Worm (Caenorhabditis elegans) whole organism, late embryonic: ENCODE results near the gene F11A10.6.

Experiments used
- C38D4.7 ChIP-seq: fragments of 200-800 bp; sonication (Bioruptor generic); optimal IDR thresholded peaks from 2 replicates; lab custom pipeline; 2018; ENCODE audit warnings: mild to moderate bottlenecking, missing genetic modification characterization, moderate library complexity, missing compliant biosample characterization
- T23F11.4 ChIP-seq: fragments of 200-800 bp; sonication (Bioruptor generic); optimal IDR thresholded peaks from 2 replicates; lab custom pipeline; 2018; ENCODE audit warnings: mild to moderate bottlenecking, missing genetic modification characterization, missing compliant biosample characterization
- ahr-1 ChIP-seq: sonication (generic microtip); optimal IDR thresholded peaks from 2 replicates; lab custom pipeline; 2016; ENCODE audit warnings: missing genetic modification characterization, missing compliant biosample characterization
- ceh-18 ChIP-seq: sonication (generic microtip); optimal IDR thresholded peaks from 2 replicates; lab custom pipeline; 2016; ENCODE audit warnings: missing genetic modification characterization, missing compliant biosample characterization
- ceh-19 ChIP-seq: fragments of 200-800 bp; sonication (Bioruptor generic); optimal IDR thresholded peaks from 2 replicates; lab custom pipeline; 2018; ENCODE audit warnings: mild to moderate bottlenecking, missing genetic modification characterization, missing compliant biosample characterization
- ceh-2 ChIP-seq: sonication (generic microtip); optimal IDR thresholded peaks from 2 replicates; lab custom pipeline; 2016; ENCODE audit warnings: missing genotype, missing genetic modification characterization, missing compliant biosample characterization
- ceh-24 ChIP-seq: sonication (generic microtip); optimal IDR thresholded peaks from 2 replicates; lab custom pipeline; 2016; ENCODE audit warnings: mild to moderate bottlenecking, missing genetic modification characterization, missing compliant biosample characterization
- ceh-30 ChIP-seq: fragments of 150-350 bp; optimal IDR thresholded peaks from 2 replicates; lab custom pipeline; 2014; ENCODE audit warnings: missing biosample characterization, missing genetic modification characterization
- ceh-34 ChIP-seq: sonication (generic microtip); optimal IDR thresholded peaks from 2 replicates; lab custom pipeline; 2016; ENCODE audit warnings: mild to moderate bottlenecking, missing genetic modification characterization, missing compliant biosample characterization
- ceh-45 ChIP-seq: fragments of 200-800 bp; sonication (Bioruptor generic); IDR thresholded peaks from 2 replicates; pipeline ENCODE4 v1.3.6; 2022; ENCODE audit warnings: missing genetic modification reagents, missing genetic modification characterization, missing compliant biosample characterization
- ceh-48 ChIP-seq: sonication (generic microtip); optimal IDR thresholded peaks from 2 replicates; lab custom pipeline; 2016; ENCODE audit warnings: missing genetic modification characterization, inconsistent platforms, missing compliant biosample characterization
- dmd-4 ChIP-seq: sonication (generic microtip); optimal IDR thresholded peaks from 2 replicates; lab custom pipeline; 2016; ENCODE audit warnings: borderline replicate concordance, missing genetic modification characterization, missing compliant biosample characterization
- dve-1 ChIP-seq: sonication (generic microtip); optimal IDR thresholded peaks from 2 replicates; lab custom pipeline; 2017; ENCODE audit warnings: antibody characterized with exemption, mild to moderate bottlenecking, missing genetic modification characterization, missing compliant biosample characterization
- elt-2 ChIP-seq: sonication (generic microtip); optimal IDR thresholded peaks from 2 replicates; lab custom pipeline; 2016; ENCODE audit warnings: missing genetic modification reagents, missing genetic modification characterization, missing compliant biosample characterization
- ets-4 ChIP-seq: sonication (generic microtip); optimal IDR thresholded peaks from 2 replicates; lab custom pipeline; 2016; ENCODE audit warnings: missing genetic modification characterization, missing compliant biosample characterization
- fax-1 ChIP-seq: sonication (generic microtip); optimal IDR thresholded peaks from 2 replicates; lab custom pipeline; 2016; ENCODE audit warnings: missing genotype, missing genetic modification characterization, missing compliant biosample characterization
- fkh-10 ChIP-seq: fragments of 150-350 bp; optimal IDR thresholded peaks from 2 replicates; lab custom pipeline; 2014; ENCODE audit warnings: missing biosample characterization, missing genetic modification reagents, missing genetic modification characterization
- hlh-13 ChIP-seq: fragments of 200-800 bp; sonication (Bioruptor generic); optimal IDR thresholded peaks from 2 replicates; lab custom pipeline; 2018; ENCODE audit warnings: mild to moderate bottlenecking, missing genetic modification characterization, missing compliant biosample characterization
- hlh-15 ChIP-seq: sonication (generic microtip); optimal IDR thresholded peaks from 2 replicates; lab custom pipeline; 2016; ENCODE audit warnings: missing genetic modification characterization, missing compliant biosample characterization
- hlh-6 ChIP-seq: sonication (generic microtip); optimal IDR thresholded peaks from 2 replicates; lab custom pipeline; 2016; ENCODE audit warnings: missing genotype, missing genetic modification characterization, missing compliant biosample characterization
- lin-11 ChIP-seq: fragments of 200-800 bp; sonication (Bioruptor generic); optimal IDR thresholded peaks from 2 replicates; lab custom pipeline; 2018; ENCODE audit warnings: mild to moderate bottlenecking, missing genetic modification characterization, missing compliant biosample characterization
- nfya-1 ChIP-seq: sonication (generic microtip); optimal IDR thresholded peaks from 2 replicates; lab custom pipeline; 2017; ENCODE audit warnings: missing genetic modification characterization, mild to moderate bottlenecking, missing compliant biosample characterization, antibody characterized with exemption, moderate library complexity
- nhr-232 ChIP-seq: sonication (generic microtip); optimal IDR thresholded peaks from 2 replicates; lab custom pipeline; 2016; ENCODE audit warnings: missing genetic modification characterization, missing compliant biosample characterization
- odd-2 ChIP-seq: sonication (generic microtip); optimal IDR thresholded peaks from 2 replicates; lab custom pipeline; 2017; ENCODE audit warnings: antibody characterized with exemption, mild to moderate bottlenecking, missing genetic modification characterization, missing compliant biosample characterization
- pag-3 ChIP-seq: sonication (generic microtip); optimal IDR thresholded peaks from 2 replicates; lab custom pipeline; 2016; ENCODE audit warnings: missing compliant biosample characterization, missing genetic modification characterization, borderline replicate concordance
- pat-9 ChIP-seq: fragments of 200-800 bp; sonication (Bioruptor generic); optimal IDR thresholded peaks from 2 replicates; lab custom pipeline; 2018; ENCODE audit warnings: mild to moderate bottlenecking, missing genetic modification characterization, moderate library complexity, missing compliant biosample characterization
- pax-1 ChIP-seq: fragments of 150-350 bp; optimal IDR thresholded peaks from 2 replicates; lab custom pipeline; 2014; ENCODE audit warnings: missing biosample characterization, missing genetic modification characterization
- pha-2 ChIP-seq: sonication (generic microtip); optimal IDR thresholded peaks from 2 replicates; lab custom pipeline; 2017; ENCODE audit warnings: mild to moderate bottlenecking, missing genetic modification characterization, missing compliant biosample characterization
- pha-4 ChIP-seq: fragments of 150-350 bp; optimal IDR thresholded peaks from 2 replicates; lab custom pipeline; 2018; ENCODE audit warnings: missing biosample characterization, missing genetic modification reagents, missing genetic modification characterization
- rnt-1 ChIP-seq: sonication (generic microtip); optimal IDR thresholded peaks from 2 replicates; lab custom pipeline; 2016; ENCODE audit warnings: missing genetic modification characterization, missing compliant biosample characterization
- sdc-2 ChIP-seq: sonication (generic microtip); optimal IDR thresholded peaks from 2 replicates; lab custom pipeline; 2016; ENCODE audit warnings: missing genotype, missing genetic modification characterization, missing compliant biosample characterization
- syd-9 ChIP-seq: sonication (generic microtip); optimal IDR thresholded peaks from 2 replicates; lab custom pipeline; 2016; ENCODE audit warnings: mild to moderate bottlenecking, missing genetic modification characterization, moderate library complexity, missing compliant biosample characterization
- tbx-2 ChIP-seq: sonication (generic microtip); optimal IDR thresholded peaks from 2 replicates; lab custom pipeline; 2016; ENCODE audit warnings: missing genetic modification characterization, missing compliant biosample characterization
- unc-3 ChIP-seq, 2 experiments: fragments of 200-800 bp in 1 of 2; sonication (Bioruptor generic) in 1 of 2; sonication (generic microtip) in 1 of 2; conservative IDR thresholded peaks in 1 of 2; optimal IDR thresholded peaks in 1 of 2; 2 replicates each; pipeline versions ENCODE4 v1.3.6 to Lab custom; 2016 to 2022; ENCODE audit warnings: missing compliant biosample characterization in 2 of 2, missing genetic modification characterization in 2 of 2, missing genetic modification reagents in 1 of 2
- unc-42 ChIP-seq: sonication (generic microtip); optimal IDR thresholded peaks from 2 replicates; lab custom pipeline; 2016; ENCODE audit warnings: missing genotype, missing genetic modification characterization, missing compliant biosample characterization
- unc-55 ChIP-seq: sonication (generic microtip); optimal IDR thresholded peaks from 2 replicates; lab custom pipeline; 2017; ENCODE audit warnings: missing biosample characterization, missing genetic modification reagents, missing genetic modification characterization

The F11A10.6 gene

ce11 chrIV:12121076-12121475, 31.6 kb upstream of the F11A10.6 start, which contains the start of the genes ddb-1 and M18.6:
Gene ddb-1, minus strand, starts transcription at chrIV:12121165.
Gene M18.6, plus strand, starts transcription at chrIV:12121310.
- TF ChIP-seq ceh-24 (tag; lab: Kevin White, UChicago) = no peak
- peak; percentile 26 for TF ChIP-seq nfya-1

- peak; percentile 88 for TF ChIP-seq nfya-1
- TF ChIP-seq rnt-1 (tag; lab: Kevin White, UChicago) = no peak
Observed at ce11 chrIV:12120536-12120935, 31.1 kb upstream of the F11A10.6 start.

ce11 chrIV:12114498-12114897, 25.0 kb upstream of the F11A10.6 start:
- TF ChIP-seq pax-1 (tag; lab: Kevin White, UChicago) (no peak), unc-42 (tag; lab: Kevin White, UChicago) (peak; percentile 91)

- TF ChIP-seq ceh-18 = peak; percentile 62
- no peak for TF ChIP-seq fax-1
- no peak for TF ChIP-seq ceh-2 (tag; lab: Kevin White, UChicago)
Observed at ce11 chrIV:12113056-12113455, 23.6 kb upstream of the F11A10.6 start.

ce11 chrIV:12111477-12111876, 22.0 kb upstream of the F11A10.6 start, which contains the start of gene dlc-2:
Gene dlc-2, minus strand, starts transcription at chrIV:12111577.
- TF ChIP-seq ceh-18 = no peak
- no peak for TF ChIP-seq hlh-15 (tag; lab: Kevin White, UChicago)
- TF ChIP-seq odd-2 (tag; lab: Kevin White, UChicago) = no peak
- TF ChIP-seq pag-3 = no peak
- no peak for TF ChIP-seq ceh-45
- no peak for TF ChIP-seq lin-11 (tag; lab: Kevin White, UChicago)
- no peak for TF ChIP-seq nhr-232 (tag; lab: Kevin White, UChicago)
- no peak for TF ChIP-seq T23F11.4
- no peak for TF ChIP-seq elt-2
- no peak for TF ChIP-seq pat-9 (tag; lab: Kevin White, UChicago)
- no peak for TF ChIP-seq C38D4.7 (GFP tag; lab: Kevin White, UChicago)
- TF ChIP-seq unc-42 (tag; lab: Kevin White, UChicago) = no peak
- TF ChIP-seq ceh-24 (tag; lab: Kevin White, UChicago) = no peak
- no peak for TF ChIP-seq unc-55 (GFP tag; lab: Kevin White, UChicago)
- no peak for TF ChIP-seq ceh-34
- no peak for TF ChIP-seq ceh-48
- TF ChIP-seq unc-3 (GFP tag; conservative IDR thresholded peaks at IDR 0.05; lab: Robert Waterston, UW) = no peak
- TF ChIP-seq unc-3 (tag; optimal IDR thresholded peaks at IDR 0.05; lab: Kevin White, UChicago) = no peak

ce11 chrIV:12110339-12110738, 20.9 kb upstream of the F11A10.6 start, which contains the start of gene col-129:
Gene col-129, minus strand, starts transcription at chrIV:12110439.
- TF ChIP-seq ceh-24 (tag; lab: Kevin White, UChicago) (no peak), syd-9 (tag; lab: Kevin White, UChicago) (no peak), tbx-2 (no peak), fkh-10 (GFP tag; lab: Kevin White, UChicago) (no peak), dmd-4 (tag; lab: Kevin White, UChicago) (no peak), ceh-30 (tag; lab: Kevin White, UChicago) (no peak), ceh-2 (tag; lab: Kevin White, UChicago) (no peak), ceh-48 (no peak), pha-4 (tag; lab: Kevin White, UChicago) (no peak)

- TF ChIP-seq ets-4 (tag; lab: Kevin White, UChicago) (no peak), hlh-6 (tag; lab: Kevin White, UChicago) (no peak), ahr-1 (no peak), C38D4.7 (GFP tag; lab: Kevin White, UChicago) (no peak), elt-2 (no peak), ceh-34 (no peak), T23F11.4 (no peak), ceh-19 (no peak), hlh-13 (GFP tag; lab: Kevin White, UChicago) (no peak), hlh-15 (tag; lab: Kevin White, UChicago) (no peak), dve-1 (no peak), ceh-45 (no peak), sdc-2 (no peak), pha-2 (tag; lab: Kevin White, UChicago) (no peak), ceh-30 (tag; lab: Kevin White, UChicago) (no peak), ceh-18 (no peak)
Observed at ce11 chrIV:12109743-12110142, 20.3 kb upstream of the F11A10.6 start.
